Fruit fly (Drosophila melanogaster): ENCODE data around the gene ex.
A peak's percentile ranks its signal among the peaks of the same experiment; 100 is the strongest.

Gene ex

DNA sequence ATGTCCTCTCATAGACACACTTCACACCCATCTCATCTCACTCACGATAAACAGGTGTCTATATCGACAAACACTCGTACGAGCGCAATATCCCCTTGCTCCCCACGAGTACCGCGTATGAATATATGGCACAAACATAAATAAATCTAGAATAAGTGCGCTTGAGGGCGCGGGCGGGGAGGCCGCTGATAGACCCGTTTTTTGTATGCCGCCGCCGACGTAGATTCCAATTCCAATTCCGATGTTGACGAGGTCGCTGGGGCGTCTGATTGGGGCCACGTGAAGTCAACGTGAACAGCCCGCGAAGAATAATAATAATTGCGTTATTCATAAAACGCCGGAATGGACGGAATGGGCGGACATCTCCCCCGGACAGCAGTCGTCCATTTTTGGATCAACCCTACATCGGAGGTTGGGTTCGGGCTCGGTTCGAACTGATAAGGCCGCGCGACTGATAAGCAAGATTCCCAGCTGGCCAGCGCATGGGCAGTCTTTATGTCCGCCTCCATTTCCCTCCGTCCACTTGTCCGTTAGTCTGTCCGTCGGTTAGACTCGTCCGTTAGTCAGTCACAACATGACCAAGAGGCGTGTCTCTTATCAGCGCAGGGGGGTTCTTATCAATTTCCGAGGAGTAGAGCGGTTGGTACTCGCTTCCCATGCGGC, 53.4 kb downstream of the ex start (continued):
- TF ChIP-seq cg (GFP tag; optimal IDR thresholded peaks at IDR 0.05) (peak; percentile 26), MBD-R2 (GFP tag; IDR thresholded peaks at IDR 0.05) (peak; percentile 18; the same call in 1 of the 2 replicates), CG8944 (GFP tag; optimal IDR thresholded peaks at IDR 0.05) (no peak), onecut (GFP tag; IDR thresholded peaks at IDR 0.05) (peak; percentile 7; the same call in 1 of the 2 replicates), Lhr (GFP tag; optimal IDR thresholded peaks at IDR 0.05) (no peak), jigr1 (GFP tag; IDR thresholded peaks at IDR 0.05) (no peak), fd102C (GFP tag; optimal IDR thresholded peaks at IDR 0.05) (no peak), chn (GFP tag; optimal IDR thresholded peaks at IDR 0.05) (no peak), Ets97D (GFP tag; optimal IDR thresholded peaks at IDR 0.05) (no peak), CG10209 (GFP tag; optimal IDR thresholded peaks at IDR 0.05) (peak; percentile 90), CG14014 (GFP tag; IDR thresholded peaks at IDR 0.05) (peak; percentile 61; the same call in 1 of the 2 replicates), CG6813 (GFP tag; optimal IDR thresholded peaks at IDR 0.05) (peak; percentile 61), sob (GFP tag; IDR thresholded peaks at IDR 0.05) (0 out of 2 replicates have a peak, but pooled peaks have one; percentile 33), otp (GFP tag; IDR thresholded peaks at IDR 0.05) (no peak), pum (GFP tag; optimal IDR thresholded peaks at IDR 0.05) (no peak), CG6254 (GFP tag; optimal IDR thresholded peaks at IDR 0.05) (no peak), CkIIα-i1 (GFP tag; IDR thresholded peaks at IDR 0.05) (no peak), Med (GFP tag) (peak; percentile 88), CG12744 (GFP tag; optimal IDR thresholded peaks at IDR 0.05) (no peak), CrebB (tag; optimal IDR thresholded peaks at IDR 0.05) (peak; percentile 14), Sry-δ (GFP tag; optimal IDR thresholded peaks at IDR 0.05) (no peak), dati (GFP tag; IDR thresholded peaks at IDR 0.05) (no peak), CG13894 (tag; optimal IDR thresholded peaks at IDR 0.05) (peak; percentile 92), CHES-1-like (GFP tag; optimal IDR thresholded peaks at IDR 0.05) (no peak), CG10366 (GFP tag; IDR thresholded peaks at IDR 0.05) (no peak), CG6272 (GFP tag; IDR thresholded peaks at IDR 0.05) (no peak), pnt (GFP tag; optimal IDR thresholded peaks at IDR 0.05) (no peak), gce (GFP tag; IDR thresholded peaks at IDR 0.05) (no peak), sisA (GFP tag; IDR thresholded peaks at IDR 0.05) (no peak), Opbp (GFP tag; IDR thresholded peaks at IDR 0.05; ENCODE audit: partially characterized antibody) (no peak), CG1647 (GFP tag; optimal IDR thresholded peaks at IDR 0.05) (no peak), Mrtf (GFP tag; IDR thresholded peaks at IDR 0.05) (no peak), so (GFP tag; IDR thresholded peaks at IDR 0.05) (no peak), CG33557 (GFP tag; optimal IDR thresholded peaks at IDR 0.05) (no peak), sens (GFP tag) (peak; percentile 47), CG15696 (tag; optimal IDR thresholded peaks at IDR 0.05) (no peak), Side (GFP tag; optimal IDR thresholded peaks at IDR 0.05) (no peak), disco-r (GFP tag; optimal IDR thresholded peaks at IDR 0.05) (no peak), Asciz (GFP tag; optimal IDR thresholded peaks at IDR 0.05) (no peak), tap (tag; optimal IDR thresholded peaks at IDR 0.05) (peak; percentile 29), crc (GFP tag; optimal IDR thresholded peaks at IDR 0.05) (no peak), tin (GFP tag; optimal IDR thresholded peaks at IDR 0.05) (no peak), danr (GFP tag; IDR thresholded peaks at IDR 0.05) (no peak), CG4360 (GFP tag; IDR thresholded peaks at IDR 0.05) (0 out of 2 replicates have a peak, but pooled peaks have one; percentile 4), zf30C (GFP tag; optimal IDR thresholded peaks at IDR 0.05) (no peak), CG5953 (GFP tag; IDR thresholded peaks at IDR 0.05) (0 out of 2 replicates have a peak, but pooled peaks have one; percentile 55), zen (tag; optimal IDR thresholded peaks at IDR 0.05) (no peak), Rfx (GFP tag; IDR thresholded peaks at IDR 0.05) (peak; percentile 48; the same call in 1 of the 2 replicates), az2 (GFP tag; optimal IDR thresholded peaks at IDR 0.05) (no peak), CG12299 (tag; optimal IDR thresholded peaks at IDR 0.05) (no peak), Sin3A (optimal IDR thresholded peaks at IDR 0.05) (no peak)
